Comparison of ENCODE assay signal across 2 worm cellular contexts in the genomic region with DNA sequence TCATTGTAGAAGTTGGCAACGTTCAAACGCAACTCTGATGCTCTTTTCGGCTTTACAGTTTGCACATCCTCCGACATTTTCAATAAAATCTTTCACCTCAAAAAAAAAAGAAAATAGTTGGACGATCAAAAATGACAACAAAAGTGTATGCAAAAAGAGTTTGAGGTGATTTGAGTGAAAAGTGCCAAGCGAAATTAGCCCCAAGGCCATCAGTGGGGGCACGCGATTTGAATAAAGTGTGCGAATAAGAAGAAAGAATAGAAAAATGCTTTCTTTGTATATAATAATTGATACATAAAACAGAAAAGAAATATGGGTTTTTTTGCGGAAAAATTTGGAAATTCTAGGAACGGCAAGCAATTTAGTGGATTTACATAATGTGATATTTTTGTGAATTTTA.
A peak's percentile ranks its signal among the peaks of the same experiment; 100 is the strongest.
TF ChIP-seq lines count a peak whose summit lies in the region.

T19D7.5 (minus strand) TSS at position 101 of the 400 bp plus-strand sequence.

TF ChIP-seq in whole organism, L1 larva, 84 proteins besides CTCF, POLR2A, EP300 and RAD21:
- TF ChIP-seq lin-14 (GFP tag; optimal IDR thresholded peaks at IDR 0.05; lab: Kevin White, UChicago) (peak; percentile 9), ama-1 (optimal IDR thresholded peaks at IDR 0.05; lab: Kevin White, UChicago) (no peak)

TF ChIP-seq in whole organism, L4 larva, 104 proteins besides CTCF, POLR2A, EP300 and RAD21:
- TF ChIP-seq ceh-62 (tag; optimal IDR thresholded peaks at IDR 0.05; lab: Kevin White, UChicago) = no peak
- peak; percentile 11 for TF ChIP-seq aha-1 (tag; lab: Kevin White, UChicago)

Comparison
In these comparisons a context has a peak if more than half of its experiments do, and no peak if none do; other contexts are left out.
1. Of the 29 proteins assayed by ChIP-seq in both whole organism, L4 larva and whole organism, L1 larva: peak only in whole organism, L4 larva: aha-1; only in whole organism, L1 larva: none; in both: none; in neither: 28.